Fruit fly (Drosophila melanogaster) whole organism, embryonic: ENCODE data around the gene Ppm1.
A peak's percentile ranks its signal among the peaks of the same experiment; 100 is the strongest.

Experiments
- CG11398 ChIP-seq: fragments of 200-800 bp; sonication (Bioruptor generic); optimal IDR thresholded peaks from 2 replicates; lab custom pipeline; 2016; ENCODE audit warnings: missing biosample characterization, missing genetic modification characterization
- CG12071 ChIP-seq: fragments of 200-800 bp; sonication (Bioruptor generic); optimal IDR thresholded peaks from 3 replicates; lab custom pipeline; 2018; ENCODE audit warnings: missing biosample characterization, mild to moderate bottlenecking, missing genetic modification characterization
- CG12391 ChIP-seq: fragments of 200-800 bp; sonication (Bioruptor generic); optimal IDR thresholded peaks from 3 replicates; lab custom pipeline; 2018; ENCODE audit warnings: missing biosample characterization, mild to moderate bottlenecking, missing genetic modification characterization, moderate library complexity
- CG12659 ChIP-seq: fragments of 200-800 bp; sonication (Bioruptor generic); optimal IDR thresholded peaks from 3 replicates; lab custom pipeline; 2017; ENCODE audit warnings: mild to moderate bottlenecking, missing biosample characterization, missing genetic modification reagents, missing genetic modification characterization
- CG15514 ChIP-seq: fragments of 200-800 bp; sonication (Bioruptor generic); optimal IDR thresholded peaks from 3 replicates; lab custom pipeline; 2017; ENCODE audit warnings: missing biosample characterization, missing genetic modification characterization, mild to moderate bottlenecking, moderate library complexity, missing genetic modification reagents
- CG15601 ChIP-seq: fragments of 200-800 bp; sonication (Bioruptor generic); optimal IDR thresholded peaks from 3 replicates; lab custom pipeline; 2019; ENCODE audit warnings: missing biosample characterization, mild to moderate bottlenecking, missing genetic modification characterization, moderate library complexity
- CG1602 ChIP-seq: fragments of 200-800 bp; sonication (Bioruptor generic); optimal IDR thresholded peaks from 3 replicates; lab custom pipeline; 2016; ENCODE audit warnings: missing biosample characterization, missing genetic modification characterization
- CG1647 ChIP-seq: fragments of 200-800 bp; sonication (Bioruptor generic); optimal IDR thresholded peaks from 3 replicates; lab custom pipeline; 2016; ENCODE audit warnings: missing biosample characterization, missing genetic modification characterization
- CG17186 ChIP-seq: fragments of 200-800 bp; sonication (Bioruptor generic); optimal IDR thresholded peaks from 3 replicates; lab custom pipeline; 2017; ENCODE audit warnings: missing biosample characterization, missing genetic modification reagents, missing genetic modification characterization
- CG17359 ChIP-seq: fragments of 200-800 bp; sonication (Bioruptor generic); optimal IDR thresholded peaks from 3 replicates; lab custom pipeline; 2018; ENCODE audit warnings: missing biosample characterization, mild to moderate bottlenecking, missing genetic modification characterization, moderate library complexity
- CG1792 ChIP-seq: fragments of 200-800 bp; sonication (Bioruptor generic); optimal IDR thresholded peaks from 2 replicates; lab custom pipeline; 2016; ENCODE audit warnings: missing biosample characterization, missing genetic modification characterization
- CG18262 ChIP-seq: fragments of 200-800 bp; optimal IDR thresholded peaks from 3 replicates; lab custom pipeline; 2019; ENCODE audit warnings: missing biosample characterization, mild to moderate bottlenecking, missing genetic modification characterization, moderate library complexity
- CG3065 ChIP-seq: fragments of 200-800 bp; sonication (Bioruptor generic); optimal IDR thresholded peaks from 2 replicates; lab custom pipeline; 2016; ENCODE audit warnings: missing biosample characterization, missing genetic modification characterization
- CG34376 ChIP-seq: fragments of 200-800 bp; sonication (Bioruptor generic); optimal IDR thresholded peaks from 2 replicates; lab custom pipeline; 2018; ENCODE audit warnings: missing biosample characterization, mild to moderate bottlenecking, missing genetic modification characterization
- CG3838 ChIP-seq: fragments of 200-800 bp; sonication (Bioruptor generic); optimal IDR thresholded peaks from 3 replicates; lab custom pipeline; 2016; ENCODE audit warnings: missing biosample characterization, missing genetic modification characterization
- CG4730 ChIP-seq: fragments of 200-800 bp; sonication (Bioruptor generic); IDR thresholded peaks from 2 replicates; pipeline ENCODE4 v1.3.6; 2022; ENCODE audit warnings: missing biosample characterization, missing genetic modification characterization
- CG4820 ChIP-seq: fragments of 200-800 bp; sonication (Bioruptor generic); optimal IDR thresholded peaks from 3 replicates; lab custom pipeline; 2016; ENCODE audit warnings: missing biosample characterization, missing genetic modification characterization
- CG6175 ChIP-seq: fragments of 200-800 bp; sonication (Bioruptor generic); IDR thresholded peaks from 3 replicates; pipeline ENCODE4 v1.3.6; 2022; ENCODE audit warnings: missing biosample characterization, missing genetic modification characterization
- CG7839 ChIP-seq: fragments of 200-800 bp; sonication (Bioruptor generic); optimal IDR thresholded peaks from 3 replicates; lab custom pipeline; 2018; ENCODE audit warnings: missing biosample characterization, mild to moderate bottlenecking, missing genetic modification characterization, moderate library complexity
- CG8478 ChIP-seq: fragments of >200 bp; optimal IDR thresholded peaks from 2 replicates; lab custom pipeline; 2018
- CG8944 ChIP-seq: fragments of 200-800 bp; sonication (Bioruptor generic); optimal IDR thresholded peaks from 3 replicates; lab custom pipeline; 2016; ENCODE audit warnings: missing biosample characterization, missing genetic modification characterization
- E2f1 ChIP-seq: fragments of 200-800 bp; sonication (Bioruptor generic); IDR thresholded peaks from 2 replicates; pipeline ENCODE4 v1.3.6; 2022; ENCODE audit warnings: missing biosample characterization, missing genetic modification characterization
- Eip74EF ChIP-seq, 2 experiments: fragments of 200-800 bp in 1 of 2; fragments of >200 bp in 1 of 2; sonication (Bioruptor generic) in 1 of 2; optimal IDR thresholded peaks; 2 replicates each; lab custom pipeline; 2017 to 2019; ENCODE audit warnings: missing biosample characterization in 2 of 2, missing genetic modification characterization in 2 of 2, mild to moderate bottlenecking in 1 of 2, moderate library complexity in 1 of 2
- GATAe ChIP-seq: fragments of 200-800 bp; sonication (Bioruptor generic); conservative IDR thresholded peaks from 2 replicates; pipeline ENCODE4 v1.3.6; 2022; ENCODE audit warnings: missing biosample characterization, missing genetic modification characterization
- H15 ChIP-seq: fragments of 200-800 bp; sonication (Bioruptor generic); IDR thresholded peaks from 3 replicates; pipeline ENCODE4 v1.3.6; 2022; ENCODE audit warnings: missing biosample characterization, missing genetic modification characterization
- HLH4C ChIP-seq: fragments of 200-800 bp; sonication (Bioruptor generic); IDR thresholded peaks from 3 replicates; pipeline ENCODE4 v1.3.6; 2022; ENCODE audit warnings: missing biosample characterization, missing genetic modification characterization; ENCODE audit not compliant: partially characterized antibody
- Hand ChIP-seq: fragments of 200-800 bp; sonication (Bioruptor generic); optimal IDR thresholded peaks from 2 replicates; lab custom pipeline; 2017; ENCODE audit warnings: mild to moderate bottlenecking, missing biosample characterization, missing genetic modification reagents, missing genetic modification characterization
- Hey ChIP-seq: fragments of 200-800 bp; sonication (Bioruptor generic); optimal IDR thresholded peaks from 3 replicates; lab custom pipeline; 2018; ENCODE audit warnings: missing biosample characterization, mild to moderate bottlenecking, missing genetic modification characterization
- Hmr ChIP-seq: fragments of 200-800 bp; sonication (Bioruptor generic); optimal IDR thresholded peaks from 3 replicates; lab custom pipeline; 2017; ENCODE audit warnings: mild to moderate bottlenecking, missing biosample characterization, missing genetic modification reagents, missing genetic modification characterization
- Jarid2 ChIP-seq: fragments of 200-800 bp; sonication (Bioruptor generic); optimal IDR thresholded peaks from 3 replicates; lab custom pipeline; 2017; ENCODE audit warnings: mild to moderate bottlenecking, missing biosample characterization, missing genetic modification reagents, missing genetic modification characterization
- Poxn ChIP-seq: fragments of 200-800 bp; sonication (Bioruptor generic); IDR thresholded peaks from 2 replicates; pipeline ENCODE4 v1.3.6; 2022; ENCODE audit warnings: missing biosample characterization, missing genetic modification characterization
- Side ChIP-seq: fragments of 200-800 bp; sonication (Bioruptor generic); optimal IDR thresholded peaks from 2 replicates; lab custom pipeline; 2016; ENCODE audit warnings: missing biosample characterization, missing genetic modification characterization
- Usf ChIP-seq: fragments of 200-800 bp; sonication (Bioruptor generic); optimal IDR thresholded peaks from 2 replicates; lab custom pipeline; 2017; ENCODE audit warnings: missing genotype, missing biosample characterization, missing genetic modification characterization
- ab ChIP-seq: fragments of 200-800 bp; sonication (Bioruptor generic); optimal IDR thresholded peaks from 2 replicates; lab custom pipeline; 2016; ENCODE audit warnings: missing biosample characterization, missing genetic modification characterization
- bbx ChIP-seq: fragments of 200-800 bp; sonication (Bioruptor generic); IDR thresholded peaks from 2 replicates; pipeline ENCODE4 v1.3.6; 2022; ENCODE audit warnings: missing biosample characterization, missing genetic modification characterization; ENCODE audit not compliant: partially characterized antibody
- bigmax ChIP-seq: fragments of 200-800 bp; sonication (Bioruptor generic); optimal IDR thresholded peaks from 2 replicates; lab custom pipeline; 2018; ENCODE audit warnings: missing biosample characterization, mild to moderate bottlenecking, missing genetic modification characterization
- bowl ChIP-seq: fragments of 200-800 bp; sonication (Bioruptor generic); IDR thresholded peaks from 2 replicates; pipeline ENCODE4 v1.3.6; 2022; ENCODE audit warnings: missing biosample characterization, missing genetic modification characterization
- br ChIP-seq: fragments of >200 bp; optimal IDR thresholded peaks from 2 replicates; lab custom pipeline; 2017
- eyg ChIP-seq: fragments of 200-800 bp; sonication (Bioruptor generic); optimal IDR thresholded peaks from 3 replicates; lab custom pipeline; 2016; ENCODE audit warnings: missing biosample characterization, missing genetic modification characterization
- fd96Cb ChIP-seq: fragments of 200-800 bp; sonication (Bioruptor generic); optimal IDR thresholded peaks from 2 replicates; lab custom pipeline; 2018; ENCODE audit warnings: missing biosample characterization, mild to moderate bottlenecking, missing genetic modification characterization, moderate library complexity
- fru ChIP-seq: fragments of >200 bp; optimal IDR thresholded peaks from 2 replicates; lab custom pipeline; 2017
- gcm ChIP-seq: fragments of 200-800 bp; sonication (Bioruptor generic); optimal IDR thresholded peaks from 2 replicates; lab custom pipeline; 2019; ENCODE audit warnings: missing biosample characterization, mild to moderate bottlenecking, missing genetic modification characterization, moderate library complexity
- gsb-n ChIP-seq: fragments of 200-800 bp; sonication (Bioruptor generic); optimal IDR thresholded peaks from 3 replicates; lab custom pipeline; 2018; ENCODE audit warnings: missing biosample characterization, mild to moderate bottlenecking, missing genetic modification characterization
- hbn ChIP-seq: fragments of 200-800 bp; sonication (Bioruptor generic); IDR thresholded peaks from 2 replicates; pipeline ENCODE4 v1.3.6; 2022; ENCODE audit warnings: missing biosample characterization, missing genetic modification characterization; ENCODE audit not compliant: partially characterized antibody
- pb ChIP-seq: fragments of 200-800 bp; sonication (Bioruptor generic); optimal IDR thresholded peaks from 3 replicates; lab custom pipeline; 2016; ENCODE audit warnings: missing biosample characterization, missing genetic modification characterization
- pho ChIP-seq: fragments of 200-800 bp; sonication (Bioruptor generic); optimal IDR thresholded peaks from 2 replicates; lab custom pipeline; 2016; ENCODE audit warnings: missing biosample characterization, missing genetic modification characterization
- pum ChIP-seq: fragments of 200-800 bp; sonication (Bioruptor generic); optimal IDR thresholded peaks from 2 replicates; lab custom pipeline; 2016; ENCODE audit warnings: missing biosample characterization, missing genetic modification characterization
- pzg ChIP-seq: fragments of 200-800 bp; sonication (Bioruptor generic); optimal IDR thresholded peaks from 3 replicates; lab custom pipeline; 2018; ENCODE audit warnings: missing biosample characterization, mild to moderate bottlenecking, missing genetic modification characterization, moderate library complexity
- sd ChIP-seq: fragments of 200-800 bp; sonication (Bioruptor generic); optimal IDR thresholded peaks from 3 replicates; lab custom pipeline; 2018; ENCODE audit warnings: missing biosample characterization, mild to moderate bottlenecking, missing genetic modification characterization, moderate library complexity
- tgo ChIP-seq: fragments of 200-800 bp; sonication (Bioruptor generic); IDR thresholded peaks from 3 replicates; pipeline ENCODE4 v1.3.6; 2022; ENCODE audit warnings: missing biosample characterization, missing genetic modification characterization
- trem ChIP-seq: fragments of 200-800 bp; optimal IDR thresholded peaks from 3 replicates; lab custom pipeline; 2019; ENCODE audit warnings: missing biosample characterization, mild to moderate bottlenecking, missing genetic modification characterization, moderate library complexity
- ttk ChIP-seq: fragments of 200-800 bp; sonication (Bioruptor generic); IDR thresholded peaks from 2 replicates; pipeline ENCODE4 v2.1.2; 2022; ENCODE audit warnings: missing biosample characterization, missing genetic modification characterization

Gene Ppm1

dm6 chr3L:623556-623955 lies 42.4 kb downstream of the Ppm1 start (continued):
- no peak for TF ChIP-seq Side (GFP tag; lab: Kevin White, UChicago)
- TF ChIP-seq gsb-n, result no peak
- peak; percentile 18; the same call in 1 of the 3 replicates for TF ChIP-seq H15 (GFP tag; lab: Robert Waterston, UW)
- TF ChIP-seq pb (GFP tag; lab: Kevin White, UChicago), result no peak
- TF ChIP-seq CG12659, result no peak
- TF ChIP-seq CG7839 (tag; lab: Kevin White, UChicago), result peak; percentile 23
- TF ChIP-seq Hey, result no peak
- TF ChIP-seq gcm (GFP tag; lab: Kevin White, UChicago), result no peak
- no peak for TF ChIP-seq trem (tag; lab: Kevin White, UChicago)
- no peak for TF ChIP-seq CG3838
- no peak for TF ChIP-seq Poxn
- TF ChIP-seq pzg, result no peak
- TF ChIP-seq CG11398, result no peak
- no peak for TF ChIP-seq CG1647 (GFP tag; lab: Kevin White, UChicago)
- no peak for TF ChIP-seq Hand (GFP tag; lab: Kevin White, UChicago)
- TF ChIP-seq bbx (GFP tag; lab: Robert Waterston, UW), result no peak
- no peak for TF ChIP-seq E2f1 (GFP tag; lab: Robert Waterston, UW)
- TF ChIP-seq CG3065 (GFP tag; lab: Kevin White, UChicago), result no peak
- TF ChIP-seq sd (tag; lab: Kevin White, UChicago), result no peak
- no peak for TF ChIP-seq GATAe (GFP tag; lab: Robert Waterston, UW)
- no peak for TF ChIP-seq Hmr (GFP tag; lab: Kevin White, UChicago)
- TF ChIP-seq hbn (GFP tag; lab: Robert Waterston, UW), result no peak
- TF ChIP-seq pho, result no peak
- TF ChIP-seq CG17359 (tag; lab: Kevin White, UChicago), result peak; percentile 44
- TF ChIP-seq eyg (GFP tag; lab: Kevin White, UChicago), result no peak
- no peak for TF ChIP-seq CG17186 (GFP tag; lab: Kevin White, UChicago)
- TF ChIP-seq tgo (GFP tag; lab: Robert Waterston, UW), result no peak; the same call in 2 of the 3 replicates
- no peak for TF ChIP-seq CG8478 (lab: Kevin White, UChicago)
- TF ChIP-seq CG1792 (GFP tag; lab: Kevin White, UChicago), result no peak
- TF ChIP-seq CG4730 (GFP tag; lab: Robert Waterston, UW), result no peak
- no peak for TF ChIP-seq CG12071 (GFP tag; lab: Kevin White, UChicago)
- peak; percentile 37 for TF ChIP-seq CG15601 (tag; lab: Kevin White, UChicago)
- TF ChIP-seq Eip74EF (GFP tag; optimal IDR thresholded peaks at IDR 0.05; lab: Kevin White, UChicago), result no peak
- TF ChIP-seq HLH4C (GFP tag; lab: Robert Waterston, UW), result no peak
- peak; percentile 71 for TF ChIP-seq CG18262
- no peak for TF ChIP-seq bigmax (GFP tag; lab: Kevin White, UChicago)
- no peak for TF ChIP-seq CG4820
- no peak for TF ChIP-seq CG6175 (GFP tag; lab: Robert Waterston, UW)
- no peak for TF ChIP-seq CG34376
- TF ChIP-seq CG1602 (GFP tag; lab: Kevin White, UChicago), result no peak
- no peak for TF ChIP-seq bowl
- no peak for TF ChIP-seq CG8944 (GFP tag; lab: Kevin White, UChicago)
- TF ChIP-seq br (lab: Kevin White, UChicago), result no peak
- peak; percentile 6 for TF ChIP-seq fd96Cb (tag; lab: Kevin White, UChicago)
- no peak for TF ChIP-seq CG15514 (GFP tag; lab: Kevin White, UChicago)
- peak; percentile 7 for TF ChIP-seq CG12391
- TF ChIP-seq fru, result no peak
- 0 out of 2 replicates have a peak, but pooled peaks have one; percentile 20 for TF ChIP-seq ttk
- no peak for TF ChIP-seq ab
- TF ChIP-seq Jarid2, result no peak
- TF ChIP-seq Usf (GFP tag; lab: Kevin White, UChicago), result no peak
- no peak for TF ChIP-seq pum (GFP tag; lab: Kevin White, UChicago)
